Fruit fly (Drosophila melanogaster) whole organism, embryonic: ENCODE measurements around the gene gcm.

Experiments
- Adf1 ChIP-seq: fragments of 200-800 bp; sonication (Bioruptor generic); IDR thresholded peaks from 2 replicates; pipeline ENCODE4 v1.3.6; 2022; ENCODE audit warnings: missing biosample characterization, missing genetic modification characterization
- BEAF-32 ChIP-seq: fragments of 200-800 bp; sonication (Bioruptor generic); optimal IDR thresholded peaks from 3 replicates; lab custom pipeline; 2017; ENCODE audit warnings: missing biosample characterization, missing genetic modification characterization, mild to moderate bottlenecking, moderate library complexity, missing genetic modification reagents
- Bdp1 ChIP-seq: fragments of 200-800 bp; sonication (Bioruptor generic); optimal IDR thresholded peaks from 3 replicates; lab custom pipeline; 2016; ENCODE audit warnings: missing biosample characterization, missing genetic modification characterization
- CG12659 ChIP-seq: fragments of 200-800 bp; sonication (Bioruptor generic); optimal IDR thresholded peaks from 3 replicates; lab custom pipeline; 2017; ENCODE audit warnings: mild to moderate bottlenecking, missing biosample characterization, missing genetic modification reagents, missing genetic modification characterization
- CG13287 ChIP-seq: fragments of 200-800 bp; sonication (Bioruptor generic); IDR thresholded peaks from 2 replicates; pipeline ENCODE4 v1.3.6; 2022; ENCODE audit warnings: missing biosample characterization, missing genetic modification characterization; ENCODE audit not compliant: partially characterized antibody
- CG13296 ChIP-seq: fragments of 200-800 bp; sonication (Bioruptor generic); optimal IDR thresholded peaks from 3 replicates; lab custom pipeline; 2018; ENCODE audit warnings: missing biosample characterization, mild to moderate bottlenecking, missing genetic modification characterization
- CG15479 ChIP-seq: fragments of 200-800 bp; sonication (Bioruptor generic); optimal IDR thresholded peaks from 3 replicates; lab custom pipeline; 2019; ENCODE audit warnings: missing biosample characterization, mild to moderate bottlenecking, missing genetic modification characterization, moderate library complexity
- CG15601 ChIP-seq: fragments of 200-800 bp; sonication (Bioruptor generic); optimal IDR thresholded peaks from 3 replicates; lab custom pipeline; 2019; ENCODE audit warnings: missing biosample characterization, mild to moderate bottlenecking, missing genetic modification characterization, moderate library complexity
- CG17359 ChIP-seq: fragments of 200-800 bp; sonication (Bioruptor generic); optimal IDR thresholded peaks from 3 replicates; lab custom pipeline; 2018; ENCODE audit warnings: missing biosample characterization, mild to moderate bottlenecking, missing genetic modification characterization, moderate library complexity
- CG18599 ChIP-seq: fragments of 200-800 bp; sonication (Bioruptor generic); optimal IDR thresholded peaks from 3 replicates; lab custom pipeline; 2017; ENCODE audit warnings: missing biosample characterization, missing genetic modification characterization, mild to moderate bottlenecking, moderate library complexity, missing genetic modification reagents
- CG2120 ChIP-seq: fragments of 200-800 bp; sonication (Bioruptor generic); optimal IDR thresholded peaks from 3 replicates; lab custom pipeline; 2016; ENCODE audit warnings: missing biosample characterization, missing genetic modification characterization
- CG3281 ChIP-seq: fragments of 200-800 bp; sonication (Bioruptor generic); optimal IDR thresholded peaks from 3 replicates; lab custom pipeline; 2017; ENCODE audit warnings: missing biosample characterization, mild to moderate bottlenecking, missing genetic modification characterization
- CG34376 ChIP-seq: fragments of 200-800 bp; sonication (Bioruptor generic); optimal IDR thresholded peaks from 2 replicates; lab custom pipeline; 2018; ENCODE audit warnings: missing biosample characterization, mild to moderate bottlenecking, missing genetic modification characterization
- CG3995 ChIP-seq: fragments of 200-800 bp; sonication (Bioruptor generic); optimal IDR thresholded peaks from 3 replicates; lab custom pipeline; 2016; ENCODE audit warnings: missing biosample characterization, missing genetic modification characterization
- CG6765 ChIP-seq: fragments of 200-800 bp; sonication (Bioruptor generic); optimal IDR thresholded peaks from 3 replicates; lab custom pipeline; 2017; ENCODE audit warnings: missing biosample characterization, mild to moderate bottlenecking, missing genetic modification characterization
- CG7987 ChIP-seq: fragments of 200-800 bp; sonication (Bioruptor generic); optimal IDR thresholded peaks from 2 replicates; lab custom pipeline; 2018; ENCODE audit warnings: missing biosample characterization, mild to moderate bottlenecking, missing genetic modification characterization, moderate library complexity
- CG8089 ChIP-seq: fragments of 200-800 bp; sonication (Bioruptor generic); optimal IDR thresholded peaks from 3 replicates; lab custom pipeline; 2016; ENCODE audit warnings: missing biosample characterization, missing genetic modification characterization
- CG8290 ChIP-seq, 3 experiments: fragments of 200-800 bp; sonication (Bioruptor generic); optimal IDR thresholded peaks; 2 replicates each; lab custom pipeline; 2016 to 2019; ENCODE audit warnings: missing biosample characterization in 3 of 3, missing genetic modification characterization in 3 of 3, mild to moderate bottlenecking in 2 of 3, moderate library complexity in 1 of 3
- CG8944 ChIP-seq: fragments of 200-800 bp; sonication (Bioruptor generic); optimal IDR thresholded peaks from 3 replicates; lab custom pipeline; 2016; ENCODE audit warnings: missing biosample characterization, missing genetic modification characterization
- CG9797 ChIP-seq: fragments of 200-800 bp; sonication (Bioruptor generic); optimal IDR thresholded peaks from 3 replicates; lab custom pipeline; 2018; ENCODE audit warnings: missing biosample characterization, mild to moderate bottlenecking, missing genetic modification characterization
- Doc3 ChIP-seq: fragments of 200-800 bp; sonication (Bioruptor generic); IDR thresholded peaks from 3 replicates; pipeline ENCODE4 v1.3.6; 2022; ENCODE audit warnings: missing biosample characterization, missing genetic modification characterization; ENCODE audit not compliant: partially characterized antibody
- Drgx ChIP-seq: fragments of 200-800 bp; sonication (Bioruptor generic); IDR thresholded peaks from 2 replicates; pipeline ENCODE4 v1.3.6; 2022; ENCODE audit warnings: missing biosample characterization, missing genetic modification characterization
- Fer1 ChIP-seq: fragments of 200-800 bp; sonication (Bioruptor generic); optimal IDR thresholded peaks from 2 replicates; lab custom pipeline; 2017; ENCODE audit warnings: missing biosample characterization, mild to moderate bottlenecking, missing genetic modification characterization
- Gsc ChIP-seq: fragments of 200-800 bp; sonication (Bioruptor generic); IDR thresholded peaks from 2 replicates; pipeline ENCODE4 v1.3.6; 2022; ENCODE audit warnings: missing biosample characterization, missing genetic modification characterization
- HmgD ChIP-seq: fragments of 200-800 bp; sonication (Bioruptor generic); optimal IDR thresholded peaks from 3 replicates; lab custom pipeline; 2016; ENCODE audit warnings: missing biosample characterization, missing genetic modification characterization
- Lhr ChIP-seq: fragments of 200-800 bp; sonication (Bioruptor generic); optimal IDR thresholded peaks from 3 replicates; lab custom pipeline; 2017; ENCODE audit warnings: mild to moderate bottlenecking, missing biosample characterization, missing genetic modification reagents, missing genetic modification characterization
- Max ChIP-seq: fragments of 200-800 bp; sonication (Bioruptor generic); optimal IDR thresholded peaks from 2 replicates; lab custom pipeline; 2016; ENCODE audit warnings: missing biosample characterization, mild to moderate bottlenecking, missing genetic modification characterization
- Meics ChIP-seq: fragments of 200-800 bp; sonication (Bioruptor generic); optimal IDR thresholded peaks from 2 replicates; lab custom pipeline; 2017; ENCODE audit warnings: missing biosample characterization, mild to moderate bottlenecking, missing genetic modification characterization
- Myb ChIP-seq: fragments of 200-800 bp; sonication (Bioruptor generic); optimal IDR thresholded peaks from 2 replicates; lab custom pipeline; 2016; ENCODE audit warnings: missing biosample characterization, missing genetic modification characterization
- NFAT ChIP-seq: fragments of 200-800 bp; sonication (Bioruptor generic); IDR thresholded peaks from 2 replicates; pipeline ENCODE4 v1.3.6; 2022; ENCODE audit warnings: missing biosample characterization, missing genetic modification characterization
- Oaz ChIP-seq: fragments of 200-800 bp; sonication (Bioruptor generic); IDR thresholded peaks from 2 replicates; pipeline ENCODE4 v1.3.6; 2022; ENCODE audit warnings: missing biosample characterization, missing genetic modification characterization
- Pdp1 ChIP-seq, 2 experiments: fragments of 200-800 bp; sonication (Bioruptor generic); optimal IDR thresholded peaks; 3 replicates each; lab custom pipeline; 2016; ENCODE audit warnings: missing biosample characterization in 2 of 2, missing genetic modification characterization in 2 of 2, mild to moderate bottlenecking in 1 of 2, moderate library complexity in 1 of 2
- caup ChIP-seq: fragments of 200-800 bp; sonication (Bioruptor generic); optimal IDR thresholded peaks from 3 replicates; lab custom pipeline; 2017; ENCODE audit warnings: missing biosample characterization, mild to moderate bottlenecking, missing genetic modification characterization, moderate library complexity; ENCODE audit not compliant: severe bottlenecking
- exex ChIP-seq: fragments of 200-800 bp; sonication (Bioruptor generic); optimal IDR thresholded peaks from 4 replicates; lab custom pipeline; 2018; ENCODE audit warnings: missing biosample characterization, mild to moderate bottlenecking, missing genetic modification characterization, moderate library complexity
- gro ChIP-seq: fragments of 200-800 bp; sonication (Bioruptor generic); optimal IDR thresholded peaks from 2 replicates; lab custom pipeline; 2016; ENCODE audit warnings: missing biosample characterization, missing genetic modification characterization
- gt ChIP-seq: fragments of 200-800 bp; sonication (Bioruptor generic); IDR thresholded peaks from 2 replicates; pipeline ENCODE4 v1.3.6; 2022; ENCODE audit warnings: missing biosample characterization, missing genetic modification characterization
- lilli ChIP-seq: fragments of 200-800 bp; sonication (Bioruptor generic); optimal IDR thresholded peaks from 3 replicates; lab custom pipeline; 2016; ENCODE audit warnings: missing biosample characterization, missing genetic modification characterization
- luna ChIP-seq: fragments of 200-800 bp; sonication (Bioruptor generic); optimal IDR thresholded peaks from 2 replicates; lab custom pipeline; 2016; ENCODE audit warnings: missing biosample characterization, missing genetic modification characterization
- mirr ChIP-seq: fragments of 200-800 bp; sonication (Bioruptor generic); optimal IDR thresholded peaks from 3 replicates; lab custom pipeline; 2018; ENCODE audit warnings: missing biosample characterization, mild to moderate bottlenecking, missing genetic modification characterization
- odd ChIP-seq: fragments of 200-800 bp; sonication (Bioruptor generic); optimal IDR thresholded peaks from 2 replicates; lab custom pipeline; 2017; ENCODE audit warnings: missing biosample characterization, mild to moderate bottlenecking, missing genetic modification characterization
- org-1 ChIP-seq: fragments of 200-800 bp; sonication (Bioruptor generic); optimal IDR thresholded peaks from 2 replicates; lab custom pipeline; 2017; ENCODE audit warnings: missing biosample characterization, missing genetic modification characterization
- pita ChIP-seq: fragments of 200-800 bp; sonication (Bioruptor generic); optimal IDR thresholded peaks from 2 replicates; lab custom pipeline; 2017; ENCODE audit warnings: missing biosample characterization, mild to moderate bottlenecking, missing genetic modification characterization
- shn ChIP-seq: fragments of 200-800 bp; sonication (Bioruptor generic); optimal IDR thresholded peaks from 3 replicates; lab custom pipeline; 2016; ENCODE audit warnings: missing biosample characterization, missing genetic modification characterization
- tna ChIP-seq: fragments of 200-800 bp; sonication (Bioruptor generic); IDR thresholded peaks from 2 replicates; pipeline ENCODE4 v1.3.6; 2022; ENCODE audit warnings: missing biosample characterization, missing genetic modification characterization; ENCODE audit not compliant: partially characterized antibody

gcm gene

DNA sequence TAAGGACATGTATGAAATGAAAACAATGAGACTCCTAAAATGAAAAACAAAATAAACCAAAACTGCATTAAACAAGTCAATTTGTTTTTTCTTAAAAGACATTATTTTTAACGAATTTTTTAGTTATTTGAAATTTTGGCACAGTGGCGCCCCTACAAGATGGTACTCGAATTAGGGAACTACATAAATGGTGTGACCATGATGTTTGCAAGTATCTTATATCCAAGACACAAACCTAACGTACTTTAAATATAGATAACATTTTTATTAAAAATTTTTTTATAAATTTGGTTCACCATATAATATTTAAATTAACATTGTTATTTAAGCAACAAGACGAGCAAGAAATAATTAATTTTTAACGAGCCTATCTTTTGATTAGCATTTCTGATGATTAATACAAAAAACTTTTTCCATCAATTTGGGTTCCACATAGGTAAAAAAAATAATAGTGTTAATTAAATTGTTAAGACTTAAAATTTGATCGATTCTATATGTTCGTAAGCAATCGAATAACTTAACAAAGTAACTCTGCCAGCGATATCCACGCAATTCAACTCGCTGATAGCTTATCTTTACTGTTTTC, 41.5 kb downstream of the gcm start, which contains the start of gene CG17855 (continued):
- TF ChIP-seq pita (peak; percentile 43), Max (no peak), Doc3 (GFP tag; lab: Robert Waterston, UW) (no peak), CG3995 (GFP tag; lab: Kevin White, UChicago) (no peak), tna (no peak), Myb (GFP tag; lab: Kevin White, UChicago) (peak; percentile 81), CG13287 (peak; percentile 33; the same call in 1 of the 2 replicates), CG12659 (GFP tag; lab: Kevin White, UChicago) (peak; percentile 31), BEAF-32 (peak; percentile 21), org-1 (GFP tag; lab: Kevin White, UChicago) (no peak), shn (no peak), odd (GFP tag; lab: Kevin White, UChicago) (no peak), Lhr (GFP tag; lab: Kevin White, UChicago) (peak; percentile 5), CG9797 (peak; percentile 30), CG15601 (tag; lab: Kevin White, UChicago) (no peak), NFAT (no peak), CG17359 (tag; lab: Kevin White, UChicago) (peak; percentile 0)

DNA sequence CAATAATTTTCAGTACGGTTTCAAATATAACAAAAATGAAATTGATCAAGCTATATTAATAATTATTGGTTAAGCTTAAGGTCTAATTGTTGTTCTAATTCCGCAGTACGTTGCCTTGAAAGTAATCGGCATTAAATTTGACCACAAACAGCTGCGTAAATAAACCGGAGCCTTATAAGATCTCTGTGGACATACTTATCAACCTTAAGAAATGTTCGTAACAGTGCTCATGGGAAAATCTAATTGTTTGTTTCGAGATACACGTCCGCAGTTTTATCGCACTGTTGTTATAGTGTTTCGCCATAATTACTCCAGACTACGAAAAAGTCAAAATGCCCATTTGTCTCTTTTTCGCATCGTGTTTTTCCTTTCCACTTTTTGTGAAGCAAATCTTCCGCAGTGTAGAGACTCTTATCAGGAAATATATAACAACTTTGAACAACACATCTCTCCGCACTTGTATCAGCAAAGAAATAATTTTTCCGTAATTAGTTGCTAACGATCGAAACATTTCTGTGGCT, 51.6 kb downstream of the gcm start:
- TF ChIP-seq CG8089 (no peak), luna (no peak), Fer1 (peak; percentile 18), exex (tag; lab: Kevin White, UChicago) (peak; percentile 46), Bdp1 (no peak), Gsc (GFP tag; lab: Robert Waterston, UW) (no peak), lilli (GFP tag; lab: Kevin White, UChicago) (no peak), CG18599 (GFP tag; lab: Kevin White, UChicago) (peak; percentile 8), CG8290 (GFP tag; optimal IDR thresholded peaks at IDR 0.05; lab: Kevin White, UChicago) (no peak), CG8290 (tag; optimal IDR thresholded peaks at IDR 0.05; lab: Kevin White, UChicago) (no peak), mirr (peak; percentile 36), CG13296 (GFP tag; lab: Kevin White, UChicago) (peak; percentile 2), CG7987 (GFP tag; lab: Kevin White, UChicago) (no peak), CG8944 (GFP tag; lab: Kevin White, UChicago) (no peak), caup (GFP tag; lab: Kevin White, UChicago) (peak; percentile 57), CG15479 (GFP tag; lab: Kevin White, UChicago) (peak; percentile 23), CG2120 (GFP tag; lab: Kevin White, UChicago) (peak; percentile 5), Meics (peak; percentile 34), Drgx (GFP tag; lab: Robert Waterston, UW) (peak; percentile 27; the same call in 1 of the 2 replicates), gt (GFP tag; lab: Robert Waterston, UW) (no peak), CG3281 (GFP tag; lab: Kevin White, UChicago) (peak; percentile 31), Oaz (GFP tag; lab: Robert Waterston, UW) (no peak), Adf1 (no peak), gro (peak; percentile 5), CG34376 (GFP tag; lab: Kevin White, UChicago) (peak; percentile 60), Max (no peak), CG6765 (GFP tag; lab: Kevin White, UChicago) (peak; percentile 7), HmgD (no peak), Pdp1 (GFP tag; optimal IDR thresholded peaks at IDR 0.05; lab: Kevin White, UChicago) (peak in 1 of 2 experiments; percentile 34)
